Fruit fly (Drosophila melanogaster) whole organism, prepupa: Measurements from ENCODE around the gene nur.

Experiments used
- CG11294 ChIP-seq: fragments of 200-800 bp; sonication (Bioruptor generic); IDR thresholded peaks from 2 replicates; pipeline ENCODE4 v1.3.6; 2022; ENCODE audit warnings: missing biosample characterization, missing genetic modification characterization
- CG1621 ChIP-seq: fragments of 200-800 bp; sonication (Bioruptor generic); optimal IDR thresholded peaks from 3 replicates; lab custom pipeline; 2018; ENCODE audit warnings: missing biosample characterization, mild to moderate bottlenecking, missing genetic modification characterization
- CG34406 ChIP-seq: fragments of 200-800 bp; sonication (Bioruptor generic); optimal IDR thresholded peaks from 3 replicates; lab custom pipeline; 2016; ENCODE audit warnings: missing biosample characterization, missing genetic modification characterization
- CG9139 ChIP-seq: fragments of 200-800 bp; sonication (Bioruptor generic); optimal IDR thresholded peaks from 3 replicates; lab custom pipeline; 2017; ENCODE audit warnings: missing biosample characterization, mild to moderate bottlenecking, missing genetic modification characterization
- Eip78C ChIP-seq: fragments of 200-800 bp; sonication (Bioruptor generic); peaks from one replicate; lab custom pipeline; 2016; ENCODE audit warnings: missing biosample characterization, missing genetic modification characterization
- Gug ChIP-seq: fragments of 200-800 bp; sonication (Bioruptor generic); IDR thresholded peaks from 2 replicates; pipeline ENCODE4 v1.3.6; 2022; ENCODE audit warnings: missing biosample characterization, missing genetic modification characterization
- Hr38 ChIP-seq: sonication (Bioruptor generic); optimal IDR thresholded peaks from 2 replicates; lab custom pipeline; 2016; ENCODE audit warnings: missing biosample characterization, missing genetic modification characterization
- Sox102F ChIP-seq: fragments of 200-800 bp; sonication (Bioruptor generic); optimal IDR thresholded peaks from 2 replicates; lab custom pipeline; 2016; ENCODE audit warnings: missing biosample characterization, mild to moderate bottlenecking, missing genetic modification characterization
- acj6 ChIP-seq: fragments of 200-800 bp; sonication (Bioruptor generic); optimal IDR thresholded peaks from 3 replicates; lab custom pipeline; 2016; ENCODE audit warnings: missing biosample characterization, missing genetic modification characterization
- fd59A ChIP-seq: fragments of 200-800 bp; sonication (Bioruptor generic); optimal IDR thresholded peaks from 2 replicates; lab custom pipeline; 2017; ENCODE audit warnings: missing biosample characterization, mild to moderate bottlenecking, missing genetic modification characterization, missing genetic modification reagents
- lz ChIP-seq: fragments of 200-800 bp; sonication (Bioruptor generic); optimal IDR thresholded peaks from 3 replicates; lab custom pipeline; 2016; ENCODE audit warnings: missing biosample characterization, missing genetic modification characterization

dm6 chr2L:13723542-13723941, 12.4 kb upstream of the nur start, which contains the start of gene CG9014:
- TF ChIP-seq lz = no peak
- TF ChIP-seq CG11294 (GFP tag; lab: Robert Waterston, UW) = no peak
- no peak for TF ChIP-seq Eip78C (GFP tag; lab: Kevin White, UChicago)
- no peak for TF ChIP-seq acj6 (GFP tag; lab: Kevin White, UChicago)
- TF ChIP-seq Gug (GFP tag; lab: Robert Waterston, UW) = no peak
- TF ChIP-seq fd59A (GFP tag; lab: Kevin White, UChicago) = no peak
- no peak for TF ChIP-seq CG1621 (tag; lab: Kevin White, UChicago)
- no peak for TF ChIP-seq CG9139 (GFP tag; lab: Kevin White, UChicago)
- no peak for TF ChIP-seq CG34406
- TF ChIP-seq Hr38 (GFP tag; lab: Kevin White, UChicago) = no peak
- no peak for TF ChIP-seq Sox102F (GFP tag; lab: Kevin White, UChicago)
